Fruit fly (Drosophila melanogaster): ENCODE measurements around the gene eRF3.

Gene eRF3

dm6 chr2L:12475308-12475707 is 41.1 kb downstream of the eRF3 start (continued):
- TF ChIP-seq CG6683 (GFP tag; optimal IDR thresholded peaks at IDR 0.05) = peak; percentile 5
- TF ChIP-seq CG10147 (GFP tag; optimal IDR thresholded peaks at IDR 0.05) = peak; percentile 9
- peak; percentile 63 for TF ChIP-seq CG15514 (GFP tag; optimal IDR thresholded peaks at IDR 0.05)
- TF ChIP-seq Med (GFP tag) = peak; percentile 86
- no peak for TF ChIP-seq run (tag; optimal IDR thresholded peaks at IDR 0.05)
- TF ChIP-seq pfk (GFP tag; optimal IDR thresholded peaks at IDR 0.05) = peak; percentile 10
- peak; percentile 19 for TF ChIP-seq vfl (GFP tag; optimal IDR thresholded peaks at IDR 0.05)
- TF ChIP-seq bcd (GFP tag; optimal IDR thresholded peaks at IDR 0.05) = peak; percentile 7
- TF ChIP-seq zfh1 (GFP tag; IDR thresholded peaks at IDR 0.05) = 0 out of 3 replicates have a peak, but pooled peaks have one; percentile 9
- no peak for TF ChIP-seq CG5953 (GFP tag; IDR thresholded peaks at IDR 0.05)
- no peak for TF ChIP-seq CG13424 (tag; optimal IDR thresholded peaks at IDR 0.05)
- TF ChIP-seq salm (tag; optimal IDR thresholded peaks at IDR 0.05) = no peak
- no peak for TF ChIP-seq CG10366 (GFP tag; IDR thresholded peaks at IDR 0.05)
- peak; percentile 26 for TF ChIP-seq CG4707 (GFP tag; optimal IDR thresholded peaks at IDR 0.05)
- TF ChIP-seq Vsx1 (GFP tag; optimal IDR thresholded peaks at IDR 0.05) = peak; percentile 39
- TF ChIP-seq Hr3 (GFP tag; optimal IDR thresholded peaks at IDR 0.05) = no peak
- peak; percentile 4 for TF ChIP-seq Sox102F (GFP tag; optimal IDR thresholded peaks at IDR 0.05)
- no peak for TF ChIP-seq en (GFP tag; optimal IDR thresholded peaks at IDR 0.05)
- 0 out of 2 replicates have a peak, but pooled peaks have one; percentile 16 for TF ChIP-seq CG32532 (GFP tag; IDR thresholded peaks at IDR 0.05)
- TF ChIP-seq mld (GFP tag; IDR thresholded peaks at IDR 0.05; ENCODE audit: partially characterized antibody) = no peak
- peak; percentile 20 for TF ChIP-seq CG12219 (GFP tag; optimal IDR thresholded peaks at IDR 0.05)
- TF ChIP-seq CG1233 (GFP tag; optimal IDR thresholded peaks at IDR 0.05) = peak; percentile 15
- peak; percentile 73 for TF ChIP-seq CG34376 (GFP tag; optimal IDR thresholded peaks at IDR 0.05)
- no peak for TF ChIP-seq Adf1 (GFP tag; IDR thresholded peaks at IDR 0.05)
- no peak for TF ChIP-seq Myb (GFP tag; optimal IDR thresholded peaks at IDR 0.05)
- TF ChIP-seq tio (GFP tag; optimal IDR thresholded peaks at IDR 0.05) = no peak
- peak; percentile 39 for TF ChIP-seq ATbp (GFP tag; optimal IDR thresholded peaks at IDR 0.05)
- peak; percentile 24 for TF ChIP-seq CG18619 (GFP tag; optimal IDR thresholded peaks at IDR 0.05)
- 0 out of 3 replicates have a peak, but pooled peaks have one; percentile 10 for TF ChIP-seq ci (GFP tag; IDR thresholded peaks at IDR 0.05)
- TF ChIP-seq sug (tag; optimal IDR thresholded peaks at IDR 0.05) = peak; percentile 78
- TF ChIP-seq nmo (GFP tag; optimal IDR thresholded peaks at IDR 0.05) = no peak
- TF ChIP-seq lbe (GFP tag; optimal IDR thresholded peaks at IDR 0.05) = peak; percentile 82
- TF ChIP-seq CG17385 (GFP tag; optimal IDR thresholded peaks at IDR 0.05) = peak; percentile 38
- TF ChIP-seq Max (GFP tag; optimal IDR thresholded peaks at IDR 0.05) = no peak
- peak; percentile 64 for TF ChIP-seq CG17568 (GFP tag; optimal IDR thresholded peaks at IDR 0.05)
- TF ChIP-seq CG13894 (tag; optimal IDR thresholded peaks at IDR 0.05) = peak; percentile 49
- TF ChIP-seq CG17359 (tag; optimal IDR thresholded peaks at IDR 0.05) = peak; percentile 29
- peak; percentile 72 for TF ChIP-seq CG2678 (tag; optimal IDR thresholded peaks at IDR 0.05)
- TF ChIP-seq HmgZ (tag; optimal IDR thresholded peaks at IDR 0.05) = peak; percentile 49
- peak; percentile 17 for TF ChIP-seq CG11398 (GFP tag; optimal IDR thresholded peaks at IDR 0.05)
- no peak for TF ChIP-seq CG2712 (tag; optimal IDR thresholded peaks at IDR 0.05)
- TF ChIP-seq B-H2 (GFP tag; optimal IDR thresholded peaks at IDR 0.05) = peak; percentile 75
- peak; percentile 80 for TF ChIP-seq CG10543 (GFP tag; optimal IDR thresholded peaks at IDR 0.05)
- 0 out of 2 replicates have a peak, but pooled peaks have one; percentile 5 for TF ChIP-seq CG17612 (GFP tag; IDR thresholded peaks at IDR 0.05)
- peak; percentile 82 for TF ChIP-seq CG7987 (GFP tag; optimal IDR thresholded peaks at IDR 0.05)
- TF ChIP-seq dmrt99B (tag; optimal IDR thresholded peaks at IDR 0.05) = peak; percentile 15
- TF ChIP-seq odd (GFP tag; optimal IDR thresholded peaks at IDR 0.05) = peak; percentile 42
- TF ChIP-seq caup (GFP tag; optimal IDR thresholded peaks at IDR 0.05; ENCODE audit: severe bottlenecking) = peak; percentile 59
- TF ChIP-seq abd-A (tag; optimal IDR thresholded peaks at IDR 0.05) = peak; percentile 34

Data from whole organism, embryonic.